Fruit fly (Drosophila melanogaster) whole organism, embryonic: ENCODE measurements around the gene CG32188.

Experiments
- Atf-2 ChIP-seq: fragments of 200-800 bp; sonication (Bioruptor generic); optimal IDR thresholded peaks from 2 replicates; lab custom pipeline; 2016; ENCODE audit warnings: missing biosample characterization, missing genetic modification characterization
- Bdp1 ChIP-seq: fragments of 200-800 bp; sonication (Bioruptor generic); optimal IDR thresholded peaks from 3 replicates; lab custom pipeline; 2016; ENCODE audit warnings: missing biosample characterization, missing genetic modification characterization
- CG10321 ChIP-seq: fragments of 200-800 bp; sonication (Bioruptor generic); IDR thresholded peaks from 2 replicates; pipeline ENCODE4 v1.3.6; 2022; ENCODE audit warnings: missing biosample characterization, missing genetic modification characterization
- CG10979 ChIP-seq: fragments of 200-800 bp; sonication (Bioruptor generic); optimal IDR thresholded peaks from 2 replicates; lab custom pipeline; 2018; ENCODE audit warnings: missing biosample characterization, mild to moderate bottlenecking, missing genetic modification characterization, moderate library complexity
- CG11093 ChIP-seq: fragments of 200-800 bp; sonication (Bioruptor generic); IDR thresholded peaks from 3 replicates; pipeline ENCODE4 v1.3.6; 2022; ENCODE audit warnings: missing biosample characterization, missing genetic modification characterization
- CG11696 ChIP-seq: fragments of 200-800 bp; sonication (Bioruptor generic); IDR thresholded peaks from 2 replicates; pipeline ENCODE4 v1.3.6; 2022; ENCODE audit warnings: missing biosample characterization, missing genetic modification characterization
- CG14050 ChIP-seq: fragments of 200-800 bp; sonication (Bioruptor generic); IDR thresholded peaks from 3 replicates; pipeline ENCODE4 v1.3.6; 2022; ENCODE audit warnings: missing biosample characterization, missing genetic modification characterization
- CG15011 ChIP-seq: fragments of 200-800 bp; sonication (Bioruptor generic); optimal IDR thresholded peaks from 3 replicates; lab custom pipeline; 2018; ENCODE audit warnings: missing biosample characterization, mild to moderate bottlenecking, missing genetic modification characterization
- CG1602 ChIP-seq: fragments of 200-800 bp; sonication (Bioruptor generic); optimal IDR thresholded peaks from 3 replicates; lab custom pipeline; 2016; ENCODE audit warnings: missing biosample characterization, missing genetic modification characterization
- CG16813 ChIP-seq: fragments of 200-800 bp; sonication (Bioruptor generic); IDR thresholded peaks from 3 replicates; pipeline ENCODE4 v1.3.6; 2022; ENCODE audit warnings: missing biosample characterization, missing genetic modification characterization; ENCODE audit not compliant: partially characterized antibody
- CG17328 ChIP-seq: fragments of 200-800 bp; sonication (Bioruptor generic); IDR thresholded peaks from 2 replicates; pipeline ENCODE4 v1.3.6; 2022; ENCODE audit warnings: missing biosample characterization, missing genetic modification characterization
- CG17568 ChIP-seq: fragments of 200-800 bp; sonication (Bioruptor generic); optimal IDR thresholded peaks from 2 replicates; lab custom pipeline; 2018; ENCODE audit warnings: missing biosample characterization, mild to moderate bottlenecking, missing genetic modification characterization, moderate library complexity
- CG18599 ChIP-seq: fragments of 200-800 bp; sonication (Bioruptor generic); optimal IDR thresholded peaks from 3 replicates; lab custom pipeline; 2017; ENCODE audit warnings: missing biosample characterization, missing genetic modification characterization, mild to moderate bottlenecking, moderate library complexity, missing genetic modification reagents
- CG32532 ChIP-seq: fragments of 200-800 bp; sonication (Bioruptor generic); IDR thresholded peaks from 2 replicates; pipeline ENCODE4 v1.3.6; 2022; ENCODE audit warnings: missing biosample characterization, missing genetic modification characterization
- CG3847 ChIP-seq: fragments of 200-800 bp; sonication (Bioruptor generic); IDR thresholded peaks from 2 replicates; pipeline ENCODE4 v1.3.6; 2022; ENCODE audit warnings: missing biosample characterization, missing genetic modification characterization
- CG42726 ChIP-seq: fragments of 200-800 bp; sonication (Bioruptor generic); IDR thresholded peaks from 2 replicates; pipeline ENCODE4 v1.3.6; 2022; ENCODE audit warnings: missing biosample characterization, missing genetic modification characterization; ENCODE audit not compliant: partially characterized antibody
- CG4360 ChIP-seq: fragments of 200-800 bp; sonication (Bioruptor generic); IDR thresholded peaks from 2 replicates; pipeline ENCODE4 v1.3.6; 2022; ENCODE audit warnings: missing biosample characterization, missing genetic modification characterization
- CG5953 ChIP-seq: fragments of 200-800 bp; sonication (Bioruptor generic); IDR thresholded peaks from 2 replicates; pipeline ENCODE4 v1.3.6; 2022; ENCODE audit warnings: missing biosample characterization, missing genetic modification characterization
- CG6272 ChIP-seq: fragments of 200-800 bp; sonication (Bioruptor generic); IDR thresholded peaks from 2 replicates; pipeline ENCODE4 v1.3.6; 2022; ENCODE audit warnings: missing biosample characterization, missing genetic modification characterization
- CG6765 ChIP-seq: fragments of 200-800 bp; sonication (Bioruptor generic); optimal IDR thresholded peaks from 3 replicates; lab custom pipeline; 2017; ENCODE audit warnings: missing biosample characterization, mild to moderate bottlenecking, missing genetic modification characterization
- CG8478 ChIP-seq: fragments of >200 bp; optimal IDR thresholded peaks from 2 replicates; lab custom pipeline; 2018
- CG8765 ChIP-seq: fragments of 200-800 bp; sonication (Bioruptor generic); IDR thresholded peaks from 2 replicates; pipeline ENCODE4 v1.3.6; 2022; ENCODE audit warnings: missing biosample characterization, missing genetic modification characterization
- Deaf1 ChIP-seq: fragments of 200-800 bp; optimal IDR thresholded peaks from 3 replicates; lab custom pipeline; 2019; ENCODE audit warnings: missing biosample characterization, mild to moderate bottlenecking, missing genetic modification characterization, moderate library complexity
- Doc2 ChIP-seq: fragments of 200-800 bp; sonication (Bioruptor generic); IDR thresholded peaks from 2 replicates; pipeline ENCODE4 v1.3.6; 2022; ENCODE audit warnings: missing biosample characterization, missing genetic modification characterization
- Doc3 ChIP-seq: fragments of 200-800 bp; sonication (Bioruptor generic); IDR thresholded peaks from 3 replicates; pipeline ENCODE4 v1.3.6; 2022; ENCODE audit warnings: missing biosample characterization, missing genetic modification characterization; ENCODE audit not compliant: partially characterized antibody
- HmgZ ChIP-seq: fragments of 200-800 bp; sonication (Bioruptor generic); optimal IDR thresholded peaks from 2 replicates; lab custom pipeline; 2018; ENCODE audit warnings: missing biosample characterization, mild to moderate bottlenecking, missing genetic modification characterization
- Hmx ChIP-seq: fragments of 200-800 bp; sonication (Bioruptor generic); optimal IDR thresholded peaks from 2 replicates; lab custom pipeline; 2016; ENCODE audit warnings: missing biosample characterization, missing genetic modification characterization
- MBD-R2 ChIP-seq: fragments of 200-800 bp; sonication (Bioruptor generic); IDR thresholded peaks from 2 replicates; pipeline ENCODE4 v1.3.6; 2022; ENCODE audit warnings: missing biosample characterization, missing genetic modification characterization
- MESR4 ChIP-seq: fragments of 200-800 bp; sonication (Bioruptor generic); optimal IDR thresholded peaks from 2 replicates; lab custom pipeline; 2018; ENCODE audit warnings: missing biosample characterization, mild to moderate bottlenecking, missing genetic modification characterization, moderate library complexity
- Med ChIP-seq: fragments of 200-800 bp; sonication (Bioruptor generic); peaks from one replicate; lab custom pipeline; 2016; ENCODE audit warnings: missing biosample characterization, missing genetic modification characterization, mild to moderate bottlenecking, inconsistent platforms, moderate library complexity
- NFAT ChIP-seq: fragments of 200-800 bp; sonication (Bioruptor generic); IDR thresholded peaks from 2 replicates; pipeline ENCODE4 v1.3.6; 2022; ENCODE audit warnings: missing biosample characterization, missing genetic modification characterization
- NfI ChIP-seq: fragments of 200-800 bp; sonication (Bioruptor generic); optimal IDR thresholded peaks from 3 replicates; lab custom pipeline; 2018; ENCODE audit warnings: missing biosample characterization, mild to moderate bottlenecking, missing genetic modification characterization, moderate library complexity
- Ptx1 ChIP-seq: fragments of 200-800 bp; sonication (Bioruptor generic); IDR thresholded peaks from 2 replicates; pipeline ENCODE4 v1.3.6; 2022; ENCODE audit warnings: missing biosample characterization, missing genetic modification characterization
- Sin3A ChIP-seq: fragments of >200 bp; optimal IDR thresholded peaks from 2 replicates; lab custom pipeline; 2018
- Xbp1 ChIP-seq: fragments of 200-800 bp; sonication (Bioruptor generic); optimal IDR thresholded peaks from 3 replicates; lab custom pipeline; 2016; ENCODE audit warnings: missing biosample characterization, mild to moderate bottlenecking, missing genetic modification characterization
- amos ChIP-seq: fragments of 200-800 bp; sonication (Bioruptor generic); IDR thresholded peaks from 2 replicates; pipeline ENCODE4 v1.3.6; 2022; ENCODE audit warnings: missing biosample characterization, missing genetic modification characterization; ENCODE audit not compliant: partially characterized antibody
- bbx ChIP-seq: fragments of 200-800 bp; sonication (Bioruptor generic); IDR thresholded peaks from 2 replicates; pipeline ENCODE4 v1.3.6; 2022; ENCODE audit warnings: missing biosample characterization, missing genetic modification characterization; ENCODE audit not compliant: partially characterized antibody
- bigmax ChIP-seq: fragments of 200-800 bp; sonication (Bioruptor generic); optimal IDR thresholded peaks from 2 replicates; lab custom pipeline; 2018; ENCODE audit warnings: missing biosample characterization, mild to moderate bottlenecking, missing genetic modification characterization
- cad ChIP-seq: fragments of >200 bp; optimal IDR thresholded peaks from 2 replicates; lab custom pipeline; 2017; ENCODE audit warnings: missing biosample characterization, missing genetic modification characterization
- chn ChIP-seq: fragments of 200-800 bp; sonication (Bioruptor generic); optimal IDR thresholded peaks from 2 replicates; lab custom pipeline; 2016; ENCODE audit warnings: missing biosample characterization, missing genetic modification characterization
- danr ChIP-seq: fragments of 200-800 bp; sonication (Bioruptor generic); IDR thresholded peaks from 2 replicates; pipeline ENCODE4 v1.3.6; 2022; ENCODE audit warnings: missing biosample characterization, missing genetic modification characterization
- dati ChIP-seq: fragments of 200-800 bp; sonication (Bioruptor generic); IDR thresholded peaks from 2 replicates; pipeline ENCODE4 v1.3.6; 2022; ENCODE audit warnings: missing biosample characterization, missing genetic modification characterization
- dmrt11E ChIP-seq: fragments of 200-800 bp; sonication (Bioruptor generic); optimal IDR thresholded peaks from 3 replicates; lab custom pipeline; 2018; ENCODE audit warnings: missing biosample characterization, mild to moderate bottlenecking, missing genetic modification characterization, moderate library complexity
- fd96Cb ChIP-seq: fragments of 200-800 bp; sonication (Bioruptor generic); optimal IDR thresholded peaks from 2 replicates; lab custom pipeline; 2018; ENCODE audit warnings: missing biosample characterization, mild to moderate bottlenecking, missing genetic modification characterization, moderate library complexity
- gsb-n ChIP-seq: fragments of 200-800 bp; sonication (Bioruptor generic); optimal IDR thresholded peaks from 3 replicates; lab custom pipeline; 2018; ENCODE audit warnings: missing biosample characterization, mild to moderate bottlenecking, missing genetic modification characterization
- inv ChIP-seq: fragments of 200-800 bp; sonication (Bioruptor generic); IDR thresholded peaks from 2 replicates; pipeline ENCODE4 v1.3.6; 2022; ENCODE audit warnings: missing biosample characterization, missing genetic modification characterization; ENCODE audit not compliant: partially characterized antibody
- jumu ChIP-seq: fragments of 200-800 bp; sonication (Bioruptor generic); optimal IDR thresholded peaks from 3 replicates; lab custom pipeline; 2016; ENCODE audit warnings: missing biosample characterization, missing genetic modification characterization
- mam ChIP-seq: fragments of 200-800 bp; sonication (Bioruptor generic); optimal IDR thresholded peaks from 3 replicates; lab custom pipeline; 2016; ENCODE audit warnings: missing biosample characterization, missing genetic modification characterization
- run ChIP-seq: fragments of 200-800 bp; sonication (Bioruptor generic); optimal IDR thresholded peaks from 3 replicates; lab custom pipeline; 2018; ENCODE audit warnings: missing biosample characterization, mild to moderate bottlenecking, missing genetic modification characterization
- seq ChIP-seq: fragments of 200-800 bp; sonication (Bioruptor generic); IDR thresholded peaks from 2 replicates; pipeline ENCODE4 v1.3.6; 2022; ENCODE audit warnings: missing biosample characterization, missing genetic modification characterization
- sim ChIP-seq: fragments of 200-800 bp; sonication (Bioruptor generic); IDR thresholded peaks from 2 replicates; pipeline ENCODE4 v1.3.6; 2022; ENCODE audit warnings: missing biosample characterization, missing genetic modification characterization
- sisA ChIP-seq: fragments of 200-800 bp; sonication (Bioruptor generic); IDR thresholded peaks from 2 replicates; pipeline ENCODE4 v1.3.6; 2022; ENCODE audit warnings: missing biosample characterization, missing genetic modification characterization
- vnd ChIP-seq: fragments of 200-800 bp; sonication (Bioruptor generic); IDR thresholded peaks from 3 replicates; pipeline ENCODE4 v1.3.6; 2022; ENCODE audit warnings: missing biosample characterization, missing genetic modification characterization; ENCODE audit not compliant: partially characterized antibody

CG32188 gene

dm6 chr3L:17846982-17847355, 13.5 kb upstream of the CG32188 start (continued):
- TF ChIP-seq CG42726 (peak; percentile 78), CG6272 (GFP tag; lab: Robert Waterston, UW) (no peak), CG18599 (no peak), CG11696 (no peak), Deaf1 (tag; lab: Kevin White, UChicago) (peak; percentile 36), Hmx (GFP tag; lab: Kevin White, UChicago) (no peak), Med (GFP tag; lab: Kevin White, UChicago) (no peak), sisA (GFP tag; lab: Robert Waterston, UW) (peak; percentile 11; the same call in 1 of the 2 replicates), amos (GFP tag; lab: Robert Waterston, UW) (peak; percentile 83), CG6765 (no peak), Bdp1 (GFP tag; lab: Kevin White, UChicago) (no peak), MESR4 (GFP tag; lab: Kevin White, UChicago) (peak; percentile 95), Sin3A (lab: Kevin White, UChicago) (peak; percentile 24), CG1602 (no peak), bigmax (GFP tag; lab: Kevin White, UChicago) (peak; percentile 75), MBD-R2 (GFP tag; lab: Robert Waterston, UW) (peak; percentile 29; the same call in 1 of the 2 replicates), sim (no peak), HmgZ (tag; lab: Kevin White, UChicago) (peak; percentile 15), CG15011 (GFP tag; lab: Kevin White, UChicago) (no peak), jumu (no peak), seq (no peak), CG10321 (GFP tag; lab: Robert Waterston, UW) (no peak), run (tag; lab: Kevin White, UChicago) (no peak), Xbp1 (peak; percentile 5), vnd (GFP tag; lab: Robert Waterston, UW) (peak; percentile 69), danr (GFP tag; lab: Robert Waterston, UW) (no peak), CG5953 (GFP tag; lab: Robert Waterston, UW) (no peak), CG11093 (GFP tag; lab: Robert Waterston, UW) (no peak), CG3847 (peak; percentile 35; the same call in 1 of the 2 replicates), CG17568 (GFP tag; lab: Kevin White, UChicago) (no peak), CG17328 (GFP tag; lab: Robert Waterston, UW) (no peak), CG16813 (peak; percentile 67), CG8765 (GFP tag; lab: Robert Waterston, UW) (no peak), CG14050 (no peak), cad (GFP tag; lab: Kevin White, UChicago) (no peak), NfI (GFP tag; lab: Kevin White, UChicago) (no peak), Ptx1 (no peak), dmrt11E (tag; lab: Kevin White, UChicago) (no peak), mam (peak; percentile 21), Doc3 (GFP tag; lab: Robert Waterston, UW) (peak; percentile 62; the same call in 2 of the 3 replicates), CG10979 (tag; lab: Kevin White, UChicago) (no peak), NFAT (GFP tag; lab: Robert Waterston, UW) (peak; percentile 91), inv (peak; percentile 58; the same call in 1 of the 2 replicates), gsb-n (no peak), bbx (GFP tag; lab: Robert Waterston, UW) (peak; percentile 85), fd96Cb (tag; lab: Kevin White, UChicago) (no peak), Atf-2 (GFP tag; lab: Kevin White, UChicago) (no peak), Doc2 (GFP tag; lab: Robert Waterston, UW) (no peak), chn (GFP tag; lab: Kevin White, UChicago) (peak; percentile 29), CG4360 (no peak), CG8478 (lab: Kevin White, UChicago) (no peak), CG32532 (GFP tag; lab: Robert Waterston, UW) (peak; percentile 32), dati (GFP tag; lab: Robert Waterston, UW) (no peak)
